Worm (Caenorhabditis elegans): ENCODE results near the gene gld-3.

gld-3 gene

ce11 chrII:7148099-7148498, 15.7 kb downstream of the gld-3 start, which contains the start of gene T07F8.1:
T07F8.1 (plus strand) TSS chrII:7148399.
- TF ChIP-seq lin-38 (GFP tag; IDR thresholded peaks at IDR 0.05): no peak
- TF ChIP-seq D1046.2 (GFP tag; IDR thresholded peaks at IDR 0.05): no peak
- no peak for TF ChIP-seq zip-11 (GFP tag; IDR thresholded peaks at IDR 0.05)
- TF ChIP-seq lin-39 (tag; optimal IDR thresholded peaks at IDR 0.05): no peak
- TF ChIP-seq ama-1 (optimal IDR thresholded peaks at IDR 0.05): no peak
- TF ChIP-seq ceh-20 (GFP tag; IDR thresholded peaks at IDR 0.05): no peak
- TF ChIP-seq duxl-1 (tag; optimal IDR thresholded peaks at IDR 0.05; ENCODE audit: poor library complexity): no peak
- TF ChIP-seq ZK546.5 (tag; optimal IDR thresholded peaks at IDR 0.05): no peak
- no peak for TF ChIP-seq aly-2 (tag; optimal IDR thresholded peaks at IDR 0.05)
- no peak for TF ChIP-seq nhr-111 (GFP tag; optimal IDR thresholded peaks at IDR 0.05)
- TF ChIP-seq nhr-48 (tag; optimal IDR thresholded peaks at IDR 0.05): no peak
- TF ChIP-seq rbr-2 (tag; optimal IDR thresholded peaks at IDR 0.05): no peak
- TF ChIP-seq F37D6.2 (tag; optimal IDR thresholded peaks at IDR 0.05): no peak
- TF ChIP-seq spr-3 (GFP tag; optimal IDR thresholded peaks at IDR 0.05): no peak

ce11 chrII:7151969-7152631, 19.7 kb downstream of the gld-3 start, which contains the start of gene fust-1:
fust-1 (plus strand) TSS chrII:7152581.
- TF ChIP-seq lsy-2 (tag; optimal IDR thresholded peaks at IDR 0.05) (peak; percentile 80 to 97), F10B5.3 (tag; optimal IDR thresholded peaks at IDR 0.05) (peak; percentile 89), spr-3 (GFP tag; optimal IDR thresholded peaks at IDR 0.05) (peak; percentile 81), vab-7 (GFP tag; IDR thresholded peaks at IDR 0.05) (0 out of 2 replicates have a peak, but pooled peaks have one; percentile 49), ceh-28 (tag; optimal IDR thresholded peaks at IDR 0.05) (no peak), mxl-3 (GFP tag; optimal IDR thresholded peaks at IDR 0.05) (peak; percentile 77), ces-1 (GFP tag; optimal IDR thresholded peaks at IDR 0.05) (peak; percentile 59), nhr-77 (tag; optimal IDR thresholded peaks at IDR 0.05) (peak; percentile 85), zip-11 (GFP tag; IDR thresholded peaks at IDR 0.05) (no peak), aha-1 (tag) (peak; percentile 98), ZK546.5 (tag; optimal IDR thresholded peaks at IDR 0.05) (peak in 1 of 2 experiments; percentile 64), Y48G9A.11 (GFP tag; IDR thresholded peaks at IDR 0.05) (peak; percentile 91), aly-2 (tag; optimal IDR thresholded peaks at IDR 0.05) (no peak), mdt-29 (GFP tag; IDR thresholded peaks at IDR 0.05) (peak; percentile 91), unc-62 (GFP tag; optimal IDR thresholded peaks at IDR 0.05 in 1 of 2) (peak in 1 of 2 experiments; percentile 90), unc-62 (tag; optimal IDR thresholded peaks at IDR 0.05) (no peak), T26A8.4 (GFP tag; IDR thresholded peaks at IDR 0.05) (peak; percentile 95), F26F4.8 (GFP tag; conservative IDR thresholded peaks at IDR 0.05) (no peak), ceh-62 (tag; optimal IDR thresholded peaks at IDR 0.05) (no peak), nhr-11 (tag; optimal IDR thresholded peaks at IDR 0.05) (peak; percentile 94), madf-9 (GFP tag; conservative IDR thresholded peaks at IDR 0.05) (peak; percentile 70; the same call in 1 of the 2 replicates), nhr-41 (GFP tag; IDR thresholded peaks at IDR 0.05) (peak; percentile 61; the same call in 1 of the 2 replicates), snpc-4 (tag; optimal IDR thresholded peaks at IDR 0.05) (no peak), php-3 (GFP tag; IDR thresholded peaks at IDR 0.05) (peak; percentile 86), gei-8 (GFP tag; optimal IDR thresholded peaks at IDR 0.05) (peak; percentile 65), mes-2 (tag; optimal IDR thresholded peaks at IDR 0.05; ENCODE audit: poor library complexity, severe bottlenecking) (peak; percentile 96), ceh-32 (tag; optimal IDR thresholded peaks at IDR 0.05; ENCODE audit: poor library complexity) (peak; percentile 16), nhr-25 (tag; optimal IDR thresholded peaks at IDR 0.05; ENCODE audit: borderline replicate concordance, insufficient read depth) (peak; percentile 93), zfp-2 (tag; optimal IDR thresholded peaks at IDR 0.05) (peak; percentile 65), dve-1 (tag; optimal IDR thresholded peaks at IDR 0.05; ENCODE audit: insufficient read depth) (peak; percentile 97), daf-19 (GFP tag; conservative IDR thresholded peaks at IDR 0.05) (no peak), dmd-9 (GFP tag; IDR thresholded peaks at IDR 0.05) (peak; percentile 77; the same call in 1 of the 2 replicates), zag-1 (tag; optimal IDR thresholded peaks at IDR 0.05) (peak; percentile 72), dmd-6 (GFP tag; IDR thresholded peaks at IDR 0.05) (peak; percentile 95), duxl-1 (tag; optimal IDR thresholded peaks at IDR 0.05; ENCODE audit: poor library complexity) (peak; percentile 92), ceh-20 (GFP tag; IDR thresholded peaks at IDR 0.05) (peak; percentile 94), ama-1 (optimal IDR thresholded peaks at IDR 0.05) (peak; percentile 72), R02D3.7 (tag; optimal IDR thresholded peaks at IDR 0.05) (no peak), fkh-10 (GFP tag; optimal IDR thresholded peaks at IDR 0.05) (peak; percentile 82), lin-39 (tag; optimal IDR thresholded peaks at IDR 0.05) (no peak), hif-1 (tag; optimal IDR thresholded peaks at IDR 0.05) (peak; percentile 36 to 71)

Measured in whole organism, L4 larva.